Fruit fly (Drosophila melanogaster) whole organism, pupa: Measurements from ENCODE around the gene CG31548.
A peak's percentile ranks its signal among the peaks of the same experiment; 100 is the strongest.

Source experiments
- CG12605 ChIP-seq: fragments of 200-800 bp; sonication (Bioruptor generic); IDR thresholded peaks from 2 replicates; pipeline ENCODE4 v1.3.6; 2022; ENCODE audit warnings: missing biosample characterization, missing genetic modification characterization
- CG13204 ChIP-seq: fragments of 200-800 bp; sonication (Bioruptor generic); optimal IDR thresholded peaks from 2 replicates; lab custom pipeline; 2018; ENCODE audit warnings: missing biosample characterization, mild to moderate bottlenecking, missing genetic modification characterization, moderate library complexity
- CG15710 ChIP-seq: fragments of 200-800 bp; sonication (Bioruptor generic); optimal IDR thresholded peaks from 2 replicates; lab custom pipeline; 2018; ENCODE audit warnings: missing biosample characterization, mild to moderate bottlenecking, missing genetic modification characterization, moderate library complexity
- CG17806 ChIP-seq: fragments of 200-800 bp; sonication (Bioruptor generic); optimal IDR thresholded peaks from 2 replicates; lab custom pipeline; 2018; ENCODE audit warnings: missing biosample characterization, mild to moderate bottlenecking, missing genetic modification characterization, moderate library complexity
- CG32121 ChIP-seq: fragments of 200-800 bp; sonication (Bioruptor generic); IDR thresholded peaks from 2 replicates; pipeline ENCODE4 v1.3.6; 2022; ENCODE audit warnings: missing biosample characterization, missing genetic modification characterization
- CG9948 ChIP-seq: fragments of 200-800 bp; sonication (Bioruptor generic); optimal IDR thresholded peaks from 2 replicates; lab custom pipeline; 2018; ENCODE audit warnings: missing biosample characterization, mild to moderate bottlenecking, missing genetic modification characterization, moderate library complexity
- EcR ChIP-seq: fragments of 200-800 bp; sonication (Bioruptor generic); optimal IDR thresholded peaks from 3 replicates; lab custom pipeline; 2019; ENCODE audit warnings: missing biosample characterization, missing genetic modification characterization, mild to moderate bottlenecking, moderate library complexity, missing genetic modification reagents
- Ets98B ChIP-seq: fragments of 200-800 bp; sonication (Bioruptor generic); IDR thresholded peaks from 2 replicates; pipeline ENCODE4 v1.3.6; 2022; ENCODE audit warnings: missing biosample characterization, missing genetic modification characterization
- Pif1A ChIP-seq: fragments of 200-800 bp; sonication (Bioruptor generic); optimal IDR thresholded peaks from 3 replicates; lab custom pipeline; 2016; ENCODE audit warnings: missing biosample characterization, missing genetic modification characterization
- Pif1B ChIP-seq: fragments of 200-800 bp; sonication (Bioruptor generic); optimal IDR thresholded peaks from 3 replicates; lab custom pipeline; 2016; ENCODE audit warnings: missing biosample characterization, missing genetic modification characterization
- Snoo ChIP-seq: fragments of 200-800 bp; sonication (Bioruptor generic); optimal IDR thresholded peaks from 3 replicates; lab custom pipeline; 2017; ENCODE audit warnings: missing biosample characterization, mild to moderate bottlenecking, missing genetic modification characterization, inconsistent platforms
- fd96Ca ChIP-seq: fragments of 200-800 bp; sonication (Bioruptor generic); IDR thresholded peaks from 3 replicates; pipeline ENCODE4 v1.3.6; 2022; ENCODE audit warnings: missing biosample characterization, missing genetic modification characterization
- gl ChIP-seq: fragments of 200-800 bp; sonication (Bioruptor generic); optimal IDR thresholded peaks from 2 replicates; lab custom pipeline; 2018; ENCODE audit warnings: missing biosample characterization, mild to moderate bottlenecking, missing genetic modification characterization
- rn ChIP-seq: fragments of 200-800 bp; sonication (Bioruptor generic); IDR thresholded peaks from 2 replicates; pipeline ENCODE4 v1.3.6; 2022; ENCODE audit warnings: missing biosample characterization, missing genetic modification characterization

- peak; percentile 27; the same call in 1 of the 2 replicates for TF ChIP-seq CG32121 (GFP tag; lab: Robert Waterston, UW)
- no peak for TF ChIP-seq CG17806
- TF ChIP-seq EcR (GFP tag; lab: Kevin White, UChicago) = peak; percentile 62
- TF ChIP-seq Snoo (tag; lab: Kevin White, UChicago) = no peak
- TF ChIP-seq Pif1A (GFP tag; lab: Kevin White, UChicago) = no peak
- no peak; the same call in 2 of the 3 replicates for TF ChIP-seq fd96Ca
- TF ChIP-seq Ets98B (GFP tag; lab: Robert Waterston, UW) = 0 out of 2 replicates have a peak, but pooled peaks have one; percentile 19
- TF ChIP-seq CG15710 = no peak
- no peak for TF ChIP-seq rn (GFP tag; lab: Robert Waterston, UW)
- no peak for TF ChIP-seq CG13204 (GFP tag; lab: Kevin White, UChicago)
- no peak for TF ChIP-seq Pif1B (GFP tag; lab: Kevin White, UChicago)
- no peak for TF ChIP-seq CG9948 (tag; lab: Kevin White, UChicago)
- no peak for TF ChIP-seq CG12605 (GFP tag; lab: Robert Waterston, UW)
- no peak for TF ChIP-seq gl (tag; lab: Kevin White, UChicago)
Observed at dm6 chr3R:5658984-5659802, 22.5 kb upstream of the CG31548 start.
